Worm (Caenorhabditis elegans) whole organism, L1 larva: ENCODE data around the gene T25B9.1.
"Not testable (repeated sequence)": the region's sequence is repeated elsewhere in the genome, so short reads cannot be mapped to it uniquely, and the experiment has no call there.

Experiments used
- C04F5.9 ChIP-seq: sonication (generic microtip); optimal IDR thresholded peaks from 2 replicates; lab custom pipeline; 2016; ENCODE audit warnings: missing genetic modification characterization, missing compliant biosample characterization
- C34B4.2 ChIP-seq: sonication (generic microtip); optimal IDR thresholded peaks from 2 replicates; lab custom pipeline; 2017; ENCODE audit warnings: mild to moderate bottlenecking, missing genetic modification characterization, missing compliant biosample characterization
- blmp-1 ChIP-seq: fragments of 150-350 bp; optimal IDR thresholded peaks from 2 replicates; lab custom pipeline; 2014; ENCODE audit warnings: missing biosample characterization, missing genetic modification characterization
- ceh-63 ChIP-seq: fragments of 200-800 bp; sonication (Bioruptor generic); optimal IDR thresholded peaks from 2 replicates; lab custom pipeline; 2018; ENCODE audit warnings: mild to moderate bottlenecking, missing genetic modification characterization, missing compliant biosample characterization
- ceh-82 ChIP-seq, 3 experiments: fragments of 150-350 bp in 1 of 3; sonication (generic microtip) in 2 of 3; optimal IDR thresholded peaks; 2 replicates each; lab custom pipeline; 2014 to 2017; ENCODE audit warnings: missing biosample characterization in 3 of 3, missing genetic modification characterization in 3 of 3
- ceh-88 ChIP-seq: fragments of 200-800 bp; sonication (Bioruptor generic); IDR thresholded peaks from 2 replicates; pipeline ENCODE4 v1.3.6; 2022; ENCODE audit warnings: missing genetic modification characterization, missing compliant biosample characterization
- ceh-90 ChIP-seq: sonication (generic microtip); optimal IDR thresholded peaks from 2 replicates; lab custom pipeline; 2016; ENCODE audit warnings: missing genetic modification characterization, missing compliant biosample characterization
- ces-1 ChIP-seq: fragments of 150-350 bp; optimal IDR thresholded peaks from 2 replicates; lab custom pipeline; 2014; ENCODE audit warnings: missing biosample characterization, missing genetic modification reagents, missing genetic modification characterization
- dsc-1 ChIP-seq: sonication (generic microtip); optimal IDR thresholded peaks from 2 replicates; lab custom pipeline; 2016; ENCODE audit warnings: mild to moderate bottlenecking, missing genetic modification characterization, missing compliant biosample characterization
- efl-1 ChIP-seq, 4 experiments: fragments of 150-350 bp; optimal IDR thresholded peaks in 3 of 4; peaks in 1 of 4; 1 replicate in 1 of 4; 2 replicates in 3 of 4; lab custom pipeline; 2014; ENCODE audit warnings: missing biosample characterization in 2 of 4, missing genetic modification characterization in 2 of 4, missing genetic modification reagents in 2 of 4
- efl-3 ChIP-seq: fragments of 200-800 bp; sonication (Bioruptor generic); optimal IDR thresholded peaks from 2 replicates; lab custom pipeline; 2018; ENCODE audit warnings: mild to moderate bottlenecking, missing genetic modification characterization, missing compliant biosample characterization
- egl-27 ChIP-seq, 2 experiments: fragments of 150-350 bp in 1 of 2; sonication (generic microtip); optimal IDR thresholded peaks; 3 replicates each; lab custom pipeline; 2017 to 2018; ENCODE audit warnings: missing biosample characterization in 2 of 2, missing genetic modification characterization in 2 of 2, missing genetic modification reagents in 2 of 2
- elt-2 ChIP-seq: sonication (generic microtip); optimal IDR thresholded peaks from 2 replicates; lab custom pipeline; 2016; ENCODE audit warnings: missing genetic modification characterization, mild to moderate bottlenecking, inconsistent platforms, missing compliant biosample characterization, missing genetic modification reagents
- fkh-4 ChIP-seq: sonication (generic microtip); optimal IDR thresholded peaks from 2 replicates; lab custom pipeline; 2016; ENCODE audit warnings: missing compliant biosample characterization, missing genetic modification characterization, borderline replicate concordance
- hpl-2 ChIP-seq: fragments of 150-350 bp; optimal IDR thresholded peaks from 2 replicates; lab custom pipeline; 2014; ENCODE audit warnings: missing biosample characterization, missing genetic modification reagents, missing genetic modification characterization
- irx-1 ChIP-seq: sonication (generic microtip); optimal IDR thresholded peaks from 2 replicates; lab custom pipeline; 2016; ENCODE audit warnings: missing genetic modification characterization, missing compliant biosample characterization
- lin-13 ChIP-seq: fragments of 150-350 bp; optimal IDR thresholded peaks from 2 replicates; lab custom pipeline; 2014; ENCODE audit warnings: missing biosample characterization, missing genetic modification reagents, missing genetic modification characterization
- lin-15B ChIP-seq: fragments of 150-350 bp; sonication (generic microtip); optimal IDR thresholded peaks from 3 replicates; lab custom pipeline; 2014; ENCODE audit warnings: missing biosample characterization, missing genetic modification characterization
- lin-39 ChIP-seq: fragments of 150-350 bp; optimal IDR thresholded peaks from 2 replicates; lab custom pipeline; 2014; ENCODE audit warnings: missing biosample characterization, missing genetic modification reagents, missing genetic modification characterization
- lir-3 ChIP-seq: sonication (generic microtip); optimal IDR thresholded peaks from 2 replicates; lab custom pipeline; 2016; ENCODE audit warnings: mild to moderate bottlenecking, missing genetic modification characterization, moderate library complexity, missing compliant biosample characterization; ENCODE audit not compliant: poor library complexity
- mef-2 ChIP-seq: fragments of 150-350 bp; optimal IDR thresholded peaks from 2 replicates; lab custom pipeline; 2014; ENCODE audit warnings: missing biosample characterization, missing genetic modification characterization
- nhr-12 ChIP-seq: sonication (generic microtip); optimal IDR thresholded peaks from 2 replicates; lab custom pipeline; 2017; ENCODE audit warnings: missing biosample characterization, missing genetic modification characterization
- nhr-19 ChIP-seq: fragments of 200-800 bp; sonication (Bioruptor generic); conservative IDR thresholded peaks from 2 replicates; pipeline ENCODE4 v1.3.6; 2022; ENCODE audit warnings: missing genetic modification characterization, missing compliant biosample characterization
- nhr-20 ChIP-seq: sonication (generic microtip); optimal IDR thresholded peaks from 2 replicates; lab custom pipeline; 2016; ENCODE audit warnings: mild to moderate bottlenecking, missing genetic modification characterization, missing compliant biosample characterization
- nhr-28 ChIP-seq: fragments of 150-350 bp; optimal IDR thresholded peaks from 2 replicates; lab custom pipeline; 2014; ENCODE audit warnings: missing biosample characterization, missing genetic modification characterization
- nhr-47 ChIP-seq: sonication (generic microtip); optimal IDR thresholded peaks from 2 replicates; lab custom pipeline; 2016; ENCODE audit warnings: mild to moderate bottlenecking, missing genetic modification characterization, moderate library complexity, missing compliant biosample characterization
- nhr-76 ChIP-seq: sonication (generic microtip); optimal IDR thresholded peaks from 2 replicates; lab custom pipeline; 2017; ENCODE audit warnings: missing biosample characterization, missing genetic modification characterization
- nhr-90 ChIP-seq: sonication (generic microtip); optimal IDR thresholded peaks from 2 replicates; lab custom pipeline; 2016; ENCODE audit warnings: mild to moderate bottlenecking, missing genetic modification characterization, missing compliant biosample characterization; ENCODE audit not compliant: poor library complexity
- pqm-1 ChIP-seq: sonication (generic microtip); optimal IDR thresholded peaks from 3 replicates; lab custom pipeline; 2017; ENCODE audit warnings: missing biosample characterization, missing genetic modification characterization
- skn-1 ChIP-seq: fragments of 150-350 bp; optimal IDR thresholded peaks from 2 replicates; lab custom pipeline; 2014; ENCODE audit warnings: missing biosample characterization, missing genetic modification characterization
- swsn-7 ChIP-seq: sonication (generic microtip); optimal IDR thresholded peaks from 2 replicates; lab custom pipeline; 2016; ENCODE audit warnings: missing genetic modification characterization, missing compliant biosample characterization
- tlp-1 ChIP-seq: fragments of 150-350 bp; optimal IDR thresholded peaks from 2 replicates; lab custom pipeline; 2014; ENCODE audit warnings: missing biosample characterization, missing genetic modification characterization
- unc-62 ChIP-seq: fragments of 150-350 bp; optimal IDR thresholded peaks from 2 replicates; lab custom pipeline; 2014; ENCODE audit warnings: missing biosample characterization, missing genetic modification reagents, missing genetic modification characterization
- unc-86 ChIP-seq: sonication (generic microtip); optimal IDR thresholded peaks from 2 replicates; lab custom pipeline; 2016; ENCODE audit warnings: missing genetic modification characterization, missing compliant biosample characterization
- unc-98 ChIP-seq: fragments of 200-800 bp; sonication (Bioruptor generic); IDR thresholded peaks from 2 replicates; pipeline ENCODE4 v1.3.6; 2022; ENCODE audit warnings: missing genetic modification characterization, missing compliant biosample characterization
- ztf-4 ChIP-seq: fragments of 150-350 bp; optimal IDR thresholded peaks from 2 replicates; lab custom pipeline; 2014; ENCODE audit warnings: missing biosample characterization, missing genetic modification characterization

Gene T25B9.1

ce11 chrIV:10751740-10752139, 1.8 kb upstream of the T25B9.1 start, which contains the start of gene T25B9.2:
Gene T25B9.2, minus strand, starts transcription at chrIV:10751840.
- not testable (repeated sequence) for TF ChIP-seq lin-13 (GFP tag; lab: Kevin White, UChicago); hpl-2 (GFP tag; lab: Kevin White, UChicago); efl-3
- TF ChIP-seq, all 84 proteins: peak for 0; not testable (repeated sequence) for 84

ce11 chrIV:10745332-10745731, 4.6 kb downstream of the T25B9.1 start:
- TF ChIP-seq dsc-1 (tag; lab: Kevin White, UChicago), result no peak
- TF ChIP-seq nhr-47 (tag; lab: Kevin White, UChicago), result no peak
- no peak for TF ChIP-seq irx-1 (tag; lab: Kevin White, UChicago)
- TF ChIP-seq nhr-20, result no peak
- TF ChIP-seq swsn-7 (tag; lab: Kevin White, UChicago), result no peak
- no peak for TF ChIP-seq efl-3

- TF ChIP-seq lin-39 (tag; lab: Kevin White, UChicago) (no peak), unc-98 (no peak), mef-2 (tag; lab: Kevin White, UChicago) (no peak), efl-1 (optimal IDR thresholded peaks at IDR 0.05; lab: Kevin White, UChicago) (no peak), efl-1 (GFP tag; optimal IDR thresholded peaks at IDR 0.05 in 1 of 2; lab: Kevin White, UChicago) (peak in 1 of 2 experiments; percentile 44), nhr-19 (no peak), tlp-1 (tag; lab: Kevin White, UChicago) (no peak), ceh-82 (tag; optimal IDR thresholded peaks at IDR 0.05; lab: Kevin White, UChicago) (no peak), efl-3 (no peak)
These were observed 5.5 kb downstream of the T25B9.1 start, which contains the start of gene T25B9.3 for ce11 chrIV:10744475-10744874. Gene T25B9.3, plus strand, starts transcription at chrIV:10744775.

ce11 chrIV:10738328-10738727, 11.6 kb downstream of the T25B9.1 start, which contains the start of gene ssp-34:
Gene ssp-34, minus strand, starts transcription at chrIV:10738602.
- TF ChIP-seq blmp-1 (tag; lab: Kevin White, UChicago) (no peak), nhr-76 (tag; lab: Kevin White, UChicago) (no peak), mef-2 (tag; lab: Kevin White, UChicago) (no peak), unc-86 (tag; lab: Kevin White, UChicago) (no peak), lin-13 (GFP tag; lab: Kevin White, UChicago) (no peak), egl-27 (tag; optimal IDR thresholded peaks at IDR 0.05; lab: Kevin White, UChicago) (no peak), ceh-82 (tag; optimal IDR thresholded peaks at IDR 0.05; lab: Kevin White, UChicago) (no peak), ceh-88 (GFP tag; lab: Robert Waterston, UW) (no peak), efl-3 (no peak), C34B4.2 (tag; lab: Kevin White, UChicago) (no peak)

- TF ChIP-seq lir-3 (tag; lab: Kevin White, UChicago) (no peak), ceh-63 (GFP tag; lab: Kevin White, UChicago) (no peak), nhr-28 (tag; lab: Kevin White, UChicago) (no peak), nhr-90 (no peak), C04F5.9 (tag; lab: Kevin White, UChicago) (no peak), unc-62 (GFP tag; lab: Kevin White, UChicago) (no peak), fkh-4 (tag; lab: Kevin White, UChicago) (no peak), ceh-82 (tag; optimal IDR thresholded peaks at IDR 0.05; lab: Kevin White, UChicago) (no peak), lin-15B (tag; lab: Kevin White, UChicago) (no peak), elt-2 (tag; lab: Kevin White, UChicago) (no peak), ces-1 (GFP tag; lab: Kevin White, UChicago) (no peak), nhr-12 (tag; lab: Kevin White, UChicago) (no peak), ceh-90 (tag; lab: Kevin White, UChicago) (no peak), skn-1 (tag; lab: Kevin White, UChicago) (no peak), ztf-4 (tag; lab: Kevin White, UChicago) (no peak), pqm-1 (tag; lab: Kevin White, UChicago) (no peak), unc-86 (tag; lab: Kevin White, UChicago) (no peak)
These were observed 12.9 kb downstream of the T25B9.1 start, which contains the start of gene grl-21 for ce11 chrIV:10737011-10737553. Gene grl-21, plus strand, starts transcription at chrIV:10737474.
